Fruit fly (Drosophila melanogaster): ENCODE data around the gene Mitofilin.

Mitofilin gene

dm6 chr3R:21971553-21971952 lies 51.6 kb downstream of the Mitofilin start:
- TF ChIP-seq CG7045 (GFP tag; optimal IDR thresholded peaks at IDR 0.05) (no peak), kay (GFP tag; ENCODE audit: borderline replicate concordance) (peak; percentile 98)

- no peak for TF ChIP-seq CG7045 (GFP tag; optimal IDR thresholded peaks at IDR 0.05)
- TF ChIP-seq CG12768 (GFP tag; optimal IDR thresholded peaks at IDR 0.05): peak; percentile 36
- TF ChIP-seq cic (GFP tag; optimal IDR thresholded peaks at IDR 0.05): no peak
These were observed 52.0 kb downstream of the Mitofilin start for dm6 chr3R:21971141-21971540.

dm6 chr3R:21970538-21971080 lies 52.5 kb downstream of the Mitofilin start:
- TF ChIP-seq kay (GFP tag; ENCODE audit: borderline replicate concordance): peak; percentile 76
- TF ChIP-seq Hr96 (GFP tag; optimal IDR thresholded peaks at IDR 0.05): no peak
- no peak for TF ChIP-seq CG1620 (GFP tag; optimal IDR thresholded peaks at IDR 0.05)
- TF ChIP-seq CG5204 (GFP tag; optimal IDR thresholded peaks at IDR 0.05): no peak
- TF ChIP-seq cic (GFP tag; optimal IDR thresholded peaks at IDR 0.05): peak; percentile 36
- peak; percentile 6 for TF ChIP-seq CG14711 (tag; optimal IDR thresholded peaks at IDR 0.05)
- TF ChIP-seq cnc (optimal IDR thresholded peaks at IDR 0.05): peak in 1 of 2 experiments; percentile 32

DNA sequence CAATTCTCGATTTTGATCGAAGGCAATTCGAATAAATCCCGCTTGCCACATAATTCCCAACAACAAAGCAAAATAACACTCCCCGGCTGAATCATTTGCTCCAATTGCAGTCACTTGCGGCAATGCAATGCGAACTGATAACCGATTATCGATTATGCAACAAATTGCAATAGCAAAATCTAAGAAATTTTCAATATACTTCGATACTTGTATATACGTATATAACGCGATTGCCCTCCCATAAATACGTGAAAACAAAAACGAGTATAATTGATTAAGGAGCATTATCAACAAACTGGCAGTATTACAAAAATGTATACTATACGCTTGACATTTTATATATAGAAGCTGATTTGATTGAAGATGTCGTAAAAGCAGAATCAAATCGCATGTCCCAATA lies 53.3 kb downstream of the Mitofilin start:
- no peak for TF ChIP-seq tj (GFP tag; optimal IDR thresholded peaks at IDR 0.05)
- TF ChIP-seq bab1 (GFP tag; optimal IDR thresholded peaks at IDR 0.05): no peak
- no peak for TF ChIP-seq Crg-1 (GFP tag; optimal IDR thresholded peaks at IDR 0.05)
- no peak for TF ChIP-seq CG14711 (tag; optimal IDR thresholded peaks at IDR 0.05)
- TF ChIP-seq cnc (optimal IDR thresholded peaks at IDR 0.05): no peak
- no peak for TF ChIP-seq CG5204 (GFP tag; optimal IDR thresholded peaks at IDR 0.05)
- no peak for TF ChIP-seq CG33017 (tag; optimal IDR thresholded peaks at IDR 0.05)
- peak; percentile 91 for TF ChIP-seq kay (GFP tag; ENCODE audit: borderline replicate concordance)
- TF ChIP-seq Clk (GFP tag; optimal IDR thresholded peaks at IDR 0.05): no peak
- no peak for TF ChIP-seq CG7101 (tag; optimal IDR thresholded peaks at IDR 0.05)
- no peak for TF ChIP-seq CG12768 (GFP tag; optimal IDR thresholded peaks at IDR 0.05)
- no peak for TF ChIP-seq toe (GFP tag; optimal IDR thresholded peaks at IDR 0.05)
- peak; percentile 4 for TF ChIP-seq cic (GFP tag; optimal IDR thresholded peaks at IDR 0.05)
